Fruit fly (Drosophila melanogaster): ENCODE measurements around the gene CG46304.

CG46304 gene

dm6 chr2L:18899254-18899653 is 46.9 kb upstream of the CG46304 start (continued):
- peak; percentile 21 for TF ChIP-seq cyc (GFP tag; optimal IDR thresholded peaks at IDR 0.05)
- TF ChIP-seq Sox14 (GFP tag; optimal IDR thresholded peaks at IDR 0.05), result peak; percentile 33
- TF ChIP-seq CG34406 (GFP tag; optimal IDR thresholded peaks at IDR 0.05), result no peak
- TF ChIP-seq esn (GFP tag; optimal IDR thresholded peaks at IDR 0.05), result no peak
- TF ChIP-seq salr (GFP tag; optimal IDR thresholded peaks at IDR 0.05), result peak in 1 of 2 experiments; percentile 30
- TF ChIP-seq fd59A (GFP tag; optimal IDR thresholded peaks at IDR 0.05), result no peak
- TF ChIP-seq topi (GFP tag; optimal IDR thresholded peaks at IDR 0.05), result peak; percentile 17
- TF ChIP-seq Blimp-1 (GFP tag; optimal IDR thresholded peaks at IDR 0.05), result no peak
- peak; percentile 57 for TF ChIP-seq Hr4 (GFP tag; optimal IDR thresholded peaks at IDR 0.05)
- TF ChIP-seq pdm3 (GFP tag; optimal IDR thresholded peaks at IDR 0.05), result peak; percentile 25
- TF ChIP-seq lz (GFP tag; optimal IDR thresholded peaks at IDR 0.05), result peak; percentile 17
- TF ChIP-seq CG3919 (GFP tag; optimal IDR thresholded peaks at IDR 0.05), result peak; percentile 50
- TF ChIP-seq spab (GFP tag; optimal IDR thresholded peaks at IDR 0.05), result no peak
- no peak for TF ChIP-seq CG6276 (GFP tag; optimal IDR thresholded peaks at IDR 0.05)
- TF ChIP-seq vri (GFP tag; optimal IDR thresholded peaks at IDR 0.05), result no peak
- TF ChIP-seq CG11902 (GFP tag; optimal IDR thresholded peaks at IDR 0.05), result no peak
- TF ChIP-seq fd85E (GFP tag; optimal IDR thresholded peaks at IDR 0.05), result no peak
- peak; percentile 21; the same call in 1 of the 2 replicates for TF ChIP-seq Gug (GFP tag; IDR thresholded peaks at IDR 0.05)
- TF ChIP-seq OdsH (GFP tag; optimal IDR thresholded peaks at IDR 0.05), result peak; percentile 25
- no peak for TF ChIP-seq Ets21C (GFP tag; optimal IDR thresholded peaks at IDR 0.05)
- no peak for TF ChIP-seq dac (GFP tag; optimal IDR thresholded peaks at IDR 0.05)
- no peak for TF ChIP-seq CG16779 (tag; optimal IDR thresholded peaks at IDR 0.05)
- TF ChIP-seq CG6854 (GFP tag; optimal IDR thresholded peaks at IDR 0.05), result no peak
- TF ChIP-seq dsx (GFP tag; optimal IDR thresholded peaks at IDR 0.05; ENCODE audit: poor library complexity, severe bottlenecking), result no peak
- TF ChIP-seq Ets96B (tag; optimal IDR thresholded peaks at IDR 0.05), result peak; percentile 21
- TF ChIP-seq CG6792 (GFP tag; optimal IDR thresholded peaks at IDR 0.05), result peak; percentile 3
- TF ChIP-seq Eip75B (GFP tag; optimal IDR thresholded peaks at IDR 0.05), result peak; percentile 5
- no peak for TF ChIP-seq CG7368 (GFP tag; optimal IDR thresholded peaks at IDR 0.05)
- no peak for TF ChIP-seq Lpt (GFP tag; optimal IDR thresholded peaks at IDR 0.05)
- TF ChIP-seq fkh (GFP tag; optimal IDR thresholded peaks at IDR 0.05), result no peak
- TF ChIP-seq CG1621 (tag; optimal IDR thresholded peaks at IDR 0.05), result no peak
- peak; percentile 22 for TF ChIP-seq acj6 (GFP tag; optimal IDR thresholded peaks at IDR 0.05)
- peak; percentile 48 for TF ChIP-seq CG32006 (GFP tag; optimal IDR thresholded peaks at IDR 0.05)

DNA sequence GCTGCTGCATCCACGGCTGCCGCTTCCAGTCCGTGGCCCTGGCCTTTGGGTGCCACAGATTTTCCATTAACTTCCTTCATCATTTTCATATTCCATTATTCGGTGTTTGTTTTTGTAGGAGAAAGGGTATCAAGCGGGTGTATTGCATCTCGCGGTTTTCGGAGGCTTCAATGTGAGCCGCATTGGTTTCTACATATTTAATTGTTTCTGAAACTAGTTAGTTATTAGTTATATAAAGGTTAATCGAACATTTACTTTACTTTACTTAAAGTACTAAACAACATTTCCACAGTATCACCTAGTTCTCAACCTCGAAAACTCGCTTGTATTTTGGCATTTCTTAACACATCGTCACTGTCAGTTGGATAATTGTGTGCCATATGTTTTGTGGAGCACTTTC is 46.2 kb upstream of the CG46304 start:
- TF ChIP-seq CG11762 (GFP tag; optimal IDR thresholded peaks at IDR 0.05; ENCODE audit: insufficient read depth) (no peak), Gug (GFP tag; IDR thresholded peaks at IDR 0.05) (no peak), Met (GFP tag; optimal IDR thresholded peaks at IDR 0.05) (no peak), CG3919 (GFP tag; optimal IDR thresholded peaks at IDR 0.05) (peak; percentile 28), Eip78C (GFP tag) (peak; percentile 61), CG6792 (GFP tag; optimal IDR thresholded peaks at IDR 0.05) (no peak), Ets96B (tag; optimal IDR thresholded peaks at IDR 0.05) (peak; percentile 23), CG32006 (GFP tag; optimal IDR thresholded peaks at IDR 0.05) (peak; percentile 34), pdm3 (GFP tag; optimal IDR thresholded peaks at IDR 0.05) (peak; percentile 22), CG8319 (GFP tag; optimal IDR thresholded peaks at IDR 0.05) (no peak), Sox14 (GFP tag; optimal IDR thresholded peaks at IDR 0.05) (peak; percentile 7), CG34406 (GFP tag; optimal IDR thresholded peaks at IDR 0.05) (no peak), CG15336 (GFP tag; IDR thresholded peaks at IDR 0.05) (peak; percentile 54), Hr4 (GFP tag; optimal IDR thresholded peaks at IDR 0.05) (peak; percentile 5), vri (GFP tag; optimal IDR thresholded peaks at IDR 0.05) (no peak), CG11902 (GFP tag; optimal IDR thresholded peaks at IDR 0.05) (no peak), CG10631 (GFP tag; optimal IDR thresholded peaks at IDR 0.05) (peak; percentile 16), svp (GFP tag) (peak; percentile 46), eg (GFP tag; IDR thresholded peaks at IDR 0.05) (0 out of 3 replicates have a peak, but pooled peaks have one; percentile 31)
